Fruit fly (Drosophila melanogaster): ENCODE results near the gene Prx6a.

Prx6a gene

DNA sequence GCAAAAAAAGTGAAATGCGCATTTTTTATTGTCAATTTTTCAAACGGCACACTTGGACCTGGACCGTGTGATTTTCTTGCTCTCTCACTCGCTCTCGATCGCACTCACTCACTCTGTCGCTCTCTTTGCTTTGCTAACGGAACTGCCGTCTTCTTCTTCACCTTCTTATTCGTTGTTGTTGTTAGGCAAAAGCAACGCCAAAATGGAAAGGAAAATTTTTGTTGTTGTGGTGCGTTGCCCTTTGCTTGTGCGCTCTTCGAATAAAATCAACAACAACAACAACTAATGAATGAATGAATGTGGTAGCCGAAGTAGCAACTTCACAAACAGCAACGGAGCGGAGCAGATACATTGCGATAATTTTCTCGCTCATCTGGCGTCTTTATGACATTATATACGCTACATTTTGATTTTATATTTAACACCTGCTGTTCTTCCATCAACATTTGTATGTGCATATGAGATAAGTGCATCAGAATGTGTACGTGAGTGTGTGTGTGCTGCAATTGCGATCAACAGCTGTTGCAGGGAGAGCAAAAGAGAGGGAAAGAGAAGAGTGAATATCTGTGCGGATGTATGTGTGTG, 10.9 kb upstream of the Prx6a start (continued):
- TF ChIP-seq rib (GFP tag; IDR thresholded peaks at IDR 0.05) (peak; percentile 42; the same call in 1 of the 2 replicates), psq (GFP tag; optimal IDR thresholded peaks at IDR 0.05) (peak; percentile 30), inv (GFP tag; IDR thresholded peaks at IDR 0.05; ENCODE audit: partially characterized antibody) (no peak), D19A (tag; optimal IDR thresholded peaks at IDR 0.05) (peak; percentile 45), Lpt (GFP tag; optimal IDR thresholded peaks at IDR 0.05) (no peak), Aef1 (GFP tag; IDR thresholded peaks at IDR 0.05) (peak; percentile 51), gfzf (GFP tag; optimal IDR thresholded peaks at IDR 0.05) (no peak), sens (GFP tag) (peak; percentile 28), CG12769 (tag; optimal IDR thresholded peaks at IDR 0.05) (peak; percentile 34), lbe (GFP tag; optimal IDR thresholded peaks at IDR 0.05) (peak; percentile 52), Jarid2 (GFP tag; optimal IDR thresholded peaks at IDR 0.05) (no peak), eve (GFP tag; optimal IDR thresholded peaks at IDR 0.05) (peak in 1 of 2 experiments; percentile 84), Med (GFP tag) (peak; percentile 72), CG3726 (GFP tag; IDR thresholded peaks at IDR 0.05) (no peak), lola (GFP tag; optimal IDR thresholded peaks at IDR 0.05) (no peak), nau (GFP tag; optimal IDR thresholded peaks at IDR 0.05) (peak; percentile 24), CG17385 (GFP tag; optimal IDR thresholded peaks at IDR 0.05) (peak; percentile 90), twi (tag; optimal IDR thresholded peaks at IDR 0.05) (peak; percentile 75), zen (tag; optimal IDR thresholded peaks at IDR 0.05) (peak; percentile 34), D (optimal IDR thresholded peaks at IDR 0.05) (peak; percentile 64), D (GFP tag; optimal IDR thresholded peaks at IDR 0.05) (no peak), chinmo (GFP tag; IDR thresholded peaks at IDR 0.05; ENCODE audit: partially characterized antibody) (peak; percentile 87; the same call in 2 of the 4 replicates), CG4360 (GFP tag; IDR thresholded peaks at IDR 0.05) (peak; percentile 99), nerfin-1 (tag; optimal IDR thresholded peaks at IDR 0.05) (peak; percentile 37), ham (GFP tag; IDR thresholded peaks at IDR 0.05) (no peak), CG15601 (tag; optimal IDR thresholded peaks at IDR 0.05) (no peak), CG2199 (GFP tag; IDR thresholded peaks at IDR 0.05) (0 out of 3 replicates have a peak, but pooled peaks have one; percentile 9)

DNA sequence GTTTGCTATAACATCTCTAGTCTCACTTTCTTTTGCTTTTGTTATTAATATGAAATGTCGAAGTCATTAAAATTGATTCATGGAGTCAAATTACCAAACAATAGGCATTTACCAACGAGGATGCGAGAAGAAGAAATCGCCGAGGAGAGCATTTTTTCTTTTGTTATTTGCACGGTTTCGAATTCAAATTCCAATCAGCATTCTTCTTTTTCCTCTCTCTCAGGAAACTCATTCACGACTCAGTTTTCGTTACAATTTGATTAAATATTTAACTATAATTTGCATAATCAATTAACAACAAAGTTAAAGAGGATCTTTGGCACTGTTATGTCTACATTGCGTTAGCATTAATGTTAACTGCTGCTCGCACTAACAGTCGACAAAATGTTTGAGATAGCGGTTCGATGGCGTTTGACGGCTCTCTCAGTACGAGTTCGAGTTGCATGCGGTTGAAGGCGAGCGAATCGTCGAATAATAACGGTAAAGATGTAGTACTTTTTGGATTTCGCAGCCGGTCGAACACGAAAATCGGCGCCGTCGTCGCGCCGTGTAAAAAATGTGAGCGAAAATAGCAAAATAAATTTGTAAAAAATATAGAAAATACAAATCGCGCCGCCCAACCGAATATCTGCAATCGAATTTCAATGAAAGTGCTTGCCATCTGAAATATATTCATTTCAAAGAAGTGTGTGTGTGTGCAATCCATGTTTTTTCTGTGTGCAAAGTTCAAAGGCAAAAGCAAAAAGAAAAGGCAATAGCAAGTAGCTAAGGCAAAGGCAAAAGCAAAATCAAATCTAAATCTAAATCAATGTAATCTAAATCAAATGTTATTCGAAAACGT, 9.9 kb upstream of the Prx6a start:
- peak; percentile 1 for TF ChIP-seq Med (GFP tag)
- TF ChIP-seq mld (GFP tag; IDR thresholded peaks at IDR 0.05; ENCODE audit: partially characterized antibody): no peak
- no peak for TF ChIP-seq ERR (GFP tag; optimal IDR thresholded peaks at IDR 0.05)
- TF ChIP-seq jing (GFP tag; optimal IDR thresholded peaks at IDR 0.05): no peak
- no peak for TF ChIP-seq jigr1 (GFP tag; IDR thresholded peaks at IDR 0.05)
- TF ChIP-seq Deaf1 (tag; optimal IDR thresholded peaks at IDR 0.05): peak; percentile 1
- peak; percentile 99 for TF ChIP-seq CG5180 (GFP tag; optimal IDR thresholded peaks at IDR 0.05)
- TF ChIP-seq CG4360 (GFP tag; IDR thresholded peaks at IDR 0.05): peak; percentile 22; the same call in 1 of the 2 replicates
- no peak for TF ChIP-seq knrl (GFP tag; IDR thresholded peaks at IDR 0.05; ENCODE audit: partially characterized antibody)
- no peak for TF ChIP-seq CG2889 (GFP tag; IDR thresholded peaks at IDR 0.05)
- TF ChIP-seq croc (GFP tag; conservative IDR thresholded peaks at IDR 0.05): no peak
- no peak for TF ChIP-seq salm (tag; optimal IDR thresholded peaks at IDR 0.05)
- peak; percentile 81 for TF ChIP-seq sens (GFP tag)
- TF ChIP-seq trh (GFP tag; optimal IDR thresholded peaks at IDR 0.05): no peak
- no peak for TF ChIP-seq CG12942 (GFP tag; optimal IDR thresholded peaks at IDR 0.05)
- TF ChIP-seq Jarid2 (GFP tag; optimal IDR thresholded peaks at IDR 0.05): peak; percentile 42
- no peak for TF ChIP-seq CG13894 (tag; optimal IDR thresholded peaks at IDR 0.05)
- peak in 1 of 2 experiments; percentile 19 for TF ChIP-seq Trl (optimal IDR thresholded peaks at IDR 0.05)
- TF ChIP-seq Trl (GFP tag; optimal IDR thresholded peaks at IDR 0.05): no peak
- TF ChIP-seq HLH54F (GFP tag; optimal IDR thresholded peaks at IDR 0.05): no peak
- no peak for TF ChIP-seq tgo (GFP tag; IDR thresholded peaks at IDR 0.05)
- no peak for TF ChIP-seq Max (GFP tag; optimal IDR thresholded peaks at IDR 0.05)
- no peak for TF ChIP-seq CG14667 (GFP tag; IDR thresholded peaks at IDR 0.05)
